Worm (Caenorhabditis elegans) whole organism, L4/young adult: ENCODE data around the gene mfsd-6.

Experiments
- dao-5 ChIP-seq: sonication (generic microtip); optimal IDR thresholded peaks from 2 replicates; lab custom pipeline; 2016; ENCODE audit warnings: missing genotype, missing genetic modification characterization, moderate library complexity, missing compliant biosample characterization
- him-1 ChIP-seq: sonication (generic microtip); optimal IDR thresholded peaks from 2 replicates; lab custom pipeline; 2016; ENCODE audit warnings: missing genotype, missing genetic modification reagents, missing genetic modification characterization, missing compliant biosample characterization

DNA sequence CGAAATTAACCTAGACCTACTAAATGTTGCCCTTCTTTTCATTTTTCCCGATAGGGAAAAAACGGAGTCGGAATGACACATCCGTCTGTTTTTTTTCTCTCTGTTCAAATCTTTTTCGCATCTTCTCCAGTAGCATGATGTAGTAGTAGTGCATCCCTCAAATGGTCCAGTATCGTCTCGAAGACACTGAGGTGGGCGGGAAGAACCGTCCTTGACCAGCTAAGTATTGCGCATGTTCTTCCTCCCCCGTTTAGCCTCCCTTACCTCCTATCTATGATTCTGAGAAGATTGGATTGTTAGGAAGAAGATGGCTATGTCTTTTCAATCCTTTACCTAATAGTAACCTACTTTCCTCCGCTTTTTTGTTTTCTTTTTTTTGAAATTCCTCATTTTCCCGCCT is 43.7 kb upstream of the mfsd-6 start:
- TF ChIP-seq dao-5 (no peak), him-1 (tag; lab: Kevin White, UChicago) (no peak)
